Worm (Caenorhabditis elegans) whole organism, young adult: ENCODE data around the gene cyb-3.

Source experiments
- B0019.2 ChIP-seq: fragments of 200-800 bp; sonication (Bioruptor generic); conservative IDR thresholded peaks from 2 replicates; pipeline ENCODE4 v1.3.6; 2022; ENCODE audit warnings: missing genetic modification reagents, missing genetic modification characterization, missing compliant biosample characterization
- B0035.1 ChIP-seq: sonication (generic microtip); optimal IDR thresholded peaks from 2 replicates; lab custom pipeline; 2016; ENCODE audit warnings: missing genetic modification characterization, mild to moderate bottlenecking, missing compliant biosample characterization, missing genotype, missing genetic modification reagents
- B0261.1 ChIP-seq: sonication (generic microtip); optimal IDR thresholded peaks from 2 replicates; lab custom pipeline; 2016; ENCODE audit warnings: mild to moderate bottlenecking, missing genetic modification characterization, moderate library complexity, missing compliant biosample characterization
- D2030.7 ChIP-seq: fragments of 200-800 bp; sonication (Bioruptor generic); IDR thresholded peaks from 2 replicates; pipeline ENCODE4 v1.3.6; 2022; ENCODE audit warnings: missing genetic modification reagents, missing genetic modification characterization, missing compliant biosample characterization
- F23B12.7 ChIP-seq: sonication (generic microtip); optimal IDR thresholded peaks from 2 replicates; lab custom pipeline; 2017; ENCODE audit warnings: missing genetic modification characterization, mild to moderate bottlenecking, missing compliant biosample characterization, antibody characterized with exemption, moderate library complexity; ENCODE audit not compliant: insufficient read depth
- Y53F4B.3 ChIP-seq: fragments of 200-800 bp; sonication (Bioruptor generic); IDR thresholded peaks from 2 replicates; pipeline ENCODE4 v1.3.6; 2022; ENCODE audit warnings: missing genetic modification reagents, missing genetic modification characterization, missing compliant biosample characterization
- Y53G8AR.9 ChIP-seq: fragments of 200-800 bp; sonication (Bioruptor generic); conservative IDR thresholded peaks from 2 replicates; pipeline ENCODE4 v1.3.6; 2022; ENCODE audit warnings: missing genetic modification reagents, missing genetic modification characterization, missing compliant biosample characterization
- Y56A3A.18 ChIP-seq: fragments of 200-800 bp; sonication (Bioruptor generic); IDR thresholded peaks from 2 replicates; pipeline ENCODE4 v1.3.6; 2022; ENCODE audit warnings: missing genetic modification reagents, missing genetic modification characterization, missing compliant biosample characterization
- Y95B8A.8 ChIP-seq: fragments of 200-800 bp; sonication (Bioruptor generic); IDR thresholded peaks from 2 replicates; pipeline ENCODE4 v1.3.6; 2022; ENCODE audit warnings: missing genetic modification reagents, missing genetic modification characterization, missing compliant biosample characterization
- ZK185.1 ChIP-seq: sonication (generic microtip); optimal IDR thresholded peaks from 2 replicates; lab custom pipeline; 2016; ENCODE audit warnings: mild to moderate bottlenecking, missing genetic modification characterization, missing compliant biosample characterization; ENCODE audit not compliant: poor library complexity, severe bottlenecking
- aptf-3 ChIP-seq: fragments of 200-800 bp; sonication (Bioruptor generic); IDR thresholded peaks from 2 replicates; pipeline ENCODE4 v1.3.6; 2022; ENCODE audit warnings: missing genetic modification characterization, missing compliant biosample characterization
- athp-1 ChIP-seq: sonication (generic microtip); optimal IDR thresholded peaks from 2 replicates; lab custom pipeline; 2017; ENCODE audit warnings: mild to moderate bottlenecking, missing genetic modification characterization, missing compliant biosample characterization
- bed-2 ChIP-seq: fragments of 200-800 bp; sonication (Bioruptor generic); IDR thresholded peaks from 2 replicates; pipeline ENCODE4 v1.3.6; 2022; ENCODE audit warnings: missing genetic modification reagents, missing genetic modification characterization, missing compliant biosample characterization
- ceh-27 ChIP-seq: fragments of 200-800 bp; sonication (Bioruptor generic); optimal IDR thresholded peaks from 2 replicates; lab custom pipeline; 2018; ENCODE audit warnings: mild to moderate bottlenecking, missing genetic modification characterization, moderate library complexity, missing compliant biosample characterization
- ceh-58 ChIP-seq: fragments of 200-800 bp; sonication (Bioruptor generic); IDR thresholded peaks from 2 replicates; pipeline ENCODE4 v1.3.6; 2022; ENCODE audit warnings: missing genetic modification characterization, missing compliant biosample characterization
- die-1 ChIP-seq: sonication (generic microtip); optimal IDR thresholded peaks from 2 replicates; lab custom pipeline; 2016; ENCODE audit warnings: missing genotype, mild to moderate bottlenecking, missing genetic modification characterization, missing compliant biosample characterization
- dox-1 ChIP-seq: fragments of 200-800 bp; sonication (Bioruptor generic); IDR thresholded peaks from 2 replicates; pipeline ENCODE4 v1.3.6; 2022; ENCODE audit warnings: missing genetic modification reagents, missing genetic modification characterization, missing compliant biosample characterization
- dpff-1 ChIP-seq: sonication (generic microtip); optimal IDR thresholded peaks from 2 replicates; lab custom pipeline; 2017; ENCODE audit warnings: mild to moderate bottlenecking, missing genetic modification characterization, missing compliant biosample characterization
- ekl-4 ChIP-seq: fragments of 200-800 bp; sonication (Bioruptor generic); IDR thresholded peaks from 2 replicates; pipeline ENCODE4 v1.3.6; 2022; ENCODE audit warnings: missing genetic modification reagents, missing genetic modification characterization, missing compliant biosample characterization
- ets-4 ChIP-seq: fragments of 200-800 bp; sonication (Bioruptor generic); optimal IDR thresholded peaks from 2 replicates; lab custom pipeline; 2018; ENCODE audit warnings: mild to moderate bottlenecking, missing genetic modification characterization, missing compliant biosample characterization
- hsf-1 ChIP-seq: fragments of 200-800 bp; sonication (Bioruptor generic); IDR thresholded peaks from 2 replicates; pipeline ENCODE4 v1.3.6; 2022; ENCODE audit warnings: missing genetic modification reagents, missing genetic modification characterization, missing compliant biosample characterization
- lin-54 ChIP-seq: fragments of 200-800 bp; sonication (Bioruptor generic); optimal IDR thresholded peaks from 2 replicates; lab custom pipeline; 2018; ENCODE audit warnings: mild to moderate bottlenecking, missing genetic modification characterization, missing compliant biosample characterization
- mel-28 ChIP-seq: sonication (generic microtip); optimal IDR thresholded peaks from 2 replicates; lab custom pipeline; 2016; ENCODE audit warnings: borderline replicate concordance, mild to moderate bottlenecking, missing genetic modification characterization, missing compliant biosample characterization
- sea-2 ChIP-seq: fragments of 200-800 bp; sonication (Bioruptor generic); IDR thresholded peaks from 2 replicates; pipeline ENCODE4 v1.3.6; 2022; ENCODE audit warnings: missing genetic modification characterization, missing compliant biosample characterization
- snpc-1.1 ChIP-seq: sonication (generic microtip); optimal IDR thresholded peaks from 2 replicates; lab custom pipeline; 2017; ENCODE audit warnings: missing genetic modification characterization, mild to moderate bottlenecking, missing compliant biosample characterization, antibody characterized with exemption, moderate library complexity, missing genotype, missing genetic modification reagents; ENCODE audit not compliant: insufficient read depth
- snpc-1.3 ChIP-seq: sonication (generic microtip); optimal IDR thresholded peaks from 2 replicates; lab custom pipeline; 2017; ENCODE audit warnings: missing genetic modification characterization, mild to moderate bottlenecking, missing compliant biosample characterization, antibody characterized with exemption, moderate library complexity, missing genotype, missing genetic modification reagents; ENCODE audit not compliant: insufficient read depth
- snpc-3.4 ChIP-seq: sonication (generic microtip); optimal IDR thresholded peaks from 2 replicates; lab custom pipeline; 2017; ENCODE audit warnings: missing genetic modification characterization, mild to moderate bottlenecking, missing compliant biosample characterization, antibody characterized with exemption, moderate library complexity, missing genotype, missing genetic modification reagents
- somi-1 ChIP-seq: fragments of 200-800 bp; sonication (Bioruptor generic); optimal IDR thresholded peaks from 2 replicates; lab custom pipeline; 2018; ENCODE audit warnings: mild to moderate bottlenecking, missing genetic modification characterization, missing compliant biosample characterization
- tbp1 ChIP-seq: fragments of 200-800 bp; sonication (Bioruptor generic); optimal IDR thresholded peaks from 2 replicates; lab custom pipeline; 2018; ENCODE audit warnings: mild to moderate bottlenecking, missing genetic modification characterization, missing compliant biosample characterization
- unc-130 ChIP-seq: sonication (generic microtip); optimal IDR thresholded peaks from 2 replicates; lab custom pipeline; 2016; ENCODE audit warnings: missing genetic modification reagents, missing genetic modification characterization, missing compliant biosample characterization
- unc-62 ChIP-seq: fragments of 150-350 bp; optimal IDR thresholded peaks from 2 replicates; lab custom pipeline; 2014; ENCODE audit warnings: missing biosample characterization, missing genetic modification reagents, missing genetic modification characterization
- ztf-18 ChIP-seq: sonication (generic microtip); optimal IDR thresholded peaks from 2 replicates; lab custom pipeline; 2016; ENCODE audit warnings: missing genotype, mild to moderate bottlenecking, missing genetic modification characterization, missing compliant biosample characterization
- ztf-26 ChIP-seq: sonication (generic microtip); optimal IDR thresholded peaks from 2 replicates; lab custom pipeline; 2017; ENCODE audit warnings: missing genetic modification characterization, missing compliant biosample characterization
- ztf-6 ChIP-seq: fragments of 200-800 bp; sonication (Bioruptor generic); IDR thresholded peaks from 2 replicates; pipeline ENCODE4 v1.3.6; 2022; ENCODE audit warnings: missing genetic modification reagents, missing genetic modification characterization, missing compliant biosample characterization

cyb-3 gene

ce11 chrV:15395347-15395746 lies at the start of gene cyb-3 (continued):
- no peak for TF ChIP-seq snpc-1.3 (tag; lab: Kevin White, UChicago)
- no peak for TF ChIP-seq ets-4 (GFP tag; lab: Kevin White, UChicago)
- peak; percentile 91 for TF ChIP-seq D2030.7 (GFP tag; lab: Robert Waterston, UW)
- peak; percentile 86 for TF ChIP-seq hsf-1 (GFP tag; lab: Robert Waterston, UW)
- peak; percentile 80 for TF ChIP-seq B0019.2 (GFP tag; lab: Robert Waterston, UW)
- TF ChIP-seq ceh-58 = no peak
- TF ChIP-seq F23B12.7 = no peak
- peak; percentile 7 for TF ChIP-seq athp-1 (tag; lab: Kevin White, UChicago)
- TF ChIP-seq ztf-26 (tag; lab: Kevin White, UChicago) = no peak

- TF ChIP-seq Y53G8AR.9 (GFP tag; lab: Robert Waterston, UW) (no peak), ztf-18 (no peak), unc-130 (GFP tag; lab: Kevin White, UChicago) (no peak), somi-1 (GFP tag; lab: Kevin White, UChicago) (no peak), D2030.7 (GFP tag; lab: Robert Waterston, UW) (no peak), lin-54 (GFP tag; lab: Kevin White, UChicago) (no peak), sea-2 (GFP tag; lab: Robert Waterston, UW) (no peak), Y53F4B.3 (GFP tag; lab: Robert Waterston, UW) (no peak), snpc-1.3 (tag; lab: Kevin White, UChicago) (no peak), ets-4 (GFP tag; lab: Kevin White, UChicago) (no peak), mel-28 (no peak), bed-2 (GFP tag; lab: Robert Waterston, UW) (no peak), dox-1 (GFP tag; lab: Robert Waterston, UW) (no peak), unc-62 (GFP tag; lab: Kevin White, UChicago) (no peak)
- TF ChIP-seq, all 124 proteins: peak for 0
These were observed 48.2 kb upstream of the cyb-3 start, which contains the start of gene C29F3.3 for ce11 chrV:15347292-15347691. C29F3.3 (minus strand) TSS chrV:15347392.

- TF ChIP-seq Y56A3A.18 (GFP tag; lab: Robert Waterston, UW) (no peak), Y53F4B.3 (GFP tag; lab: Robert Waterston, UW) (no peak), snpc-3.4 (no peak), ztf-6 (GFP tag; lab: Robert Waterston, UW) (no peak), ceh-27 (GFP tag; lab: Kevin White, UChicago) (no peak), die-1 (no peak), tbp1 (GFP tag; lab: Kevin White, UChicago) (no peak), D2030.7 (GFP tag; lab: Robert Waterston, UW) (no peak), B0261.1 (no peak), B0035.1 (tag; lab: Kevin White, UChicago) (no peak), dpff-1 (tag; lab: Kevin White, UChicago) (no peak), Y95B8A.8 (GFP tag; lab: Robert Waterston, UW) (no peak), unc-130 (GFP tag; lab: Kevin White, UChicago) (no peak), snpc-1.1 (tag; lab: Kevin White, UChicago) (no peak), aptf-3 (no peak)
These were observed 46.5 kb upstream of the cyb-3 start, which contains the start of gene clec-230 for ce11 chrV:15349044-15349443. clec-230 (minus strand) TSS chrV:15349144.

ce11 chrV:15350615-15351014 lies 44.9 kb upstream of the cyb-3 start, which contains the start of gene clec-231:
clec-231 (minus strand) TSS chrV:15350715.
- TF ChIP-seq ZK185.1 (tag; lab: Kevin White, UChicago) = no peak
- no peak for TF ChIP-seq ekl-4 (GFP tag; lab: Robert Waterston, UW)
- TF ChIP-seq, all 124 proteins: peak for 0
